Worm (Caenorhabditis elegans): ENCODE measurements around the gene unc-86.

- TF ChIP-seq ama-1 (optimal IDR thresholded peaks at IDR 0.05) (no peak), ama-1 (GFP tag; optimal IDR thresholded peaks at IDR 0.05) (no peak), ets-4 (GFP tag; optimal IDR thresholded peaks at IDR 0.05) (no peak), K11D2.4 (GFP tag; IDR thresholded peaks at IDR 0.05) (no peak), rec-8 (tag; optimal IDR thresholded peaks at IDR 0.05) (no peak), tbx-9 (tag; optimal IDR thresholded peaks at IDR 0.05; ENCODE audit: borderline replicate concordance) (no peak), mxl-1 (tag; optimal IDR thresholded peaks at IDR 0.05) (no peak), tbp1 (GFP tag; optimal IDR thresholded peaks at IDR 0.05) (no peak), tlf-1 (GFP tag; optimal IDR thresholded peaks at IDR 0.05) (no peak), T07F8.4 (tag; optimal IDR thresholded peaks at IDR 0.05) (no peak), C06A6.2 (GFP tag; conservative IDR thresholded peaks at IDR 0.05) (no peak), mes-4 (tag; optimal IDR thresholded peaks at IDR 0.05) (no peak)
Measured at ce11 chrIII:8176265-8176664, 39.9 kb downstream of the unc-86 start, which contains the start of gene C50C3.12.

Data from whole organism, young adult.